Worm (Caenorhabditis elegans): ENCODE results near the gene F31A3.5.

- TF ChIP-seq pha-4 (tag; optimal IDR thresholded peaks at IDR 0.05) (no peak), nfya-1 (tag; optimal IDR thresholded peaks at IDR 0.05; ENCODE audit: insufficient read depth) (no peak), nhr-237 (tag; optimal IDR thresholded peaks at IDR 0.05) (no peak), daf-12 (tag; optimal IDR thresholded peaks at IDR 0.05) (no peak), nhr-12 (tag; optimal IDR thresholded peaks at IDR 0.05) (no peak), jun-1 (tag; optimal IDR thresholded peaks at IDR 0.05) (no peak), skn-1 (tag; optimal IDR thresholded peaks at IDR 0.05) (no peak), lin-39 (tag; optimal IDR thresholded peaks at IDR 0.05) (no peak), unc-62 (GFP tag; optimal IDR thresholded peaks at IDR 0.05) (no peak), fos-1 (tag; optimal IDR thresholded peaks at IDR 0.05) (no peak)
Observed at ce11 chrX:17521425-17521824, 42.0 kb downstream of the F31A3.5 start.

All from whole organism, L3 larva.